Fruit fly (Drosophila melanogaster) whole organism, embryonic: Measurements from ENCODE around the gene CG15425.

Experiments
- B-H1 ChIP-seq: fragments of 200-800 bp; sonication (Bioruptor generic); IDR thresholded peaks from 3 replicates; pipeline ENCODE4 v1.3.6; 2022; ENCODE audit warnings: missing biosample characterization, missing genetic modification characterization
- CG10267 ChIP-seq: fragments of 200-800 bp; sonication (Bioruptor generic); optimal IDR thresholded peaks from 2 replicates; lab custom pipeline; 2018; ENCODE audit warnings: missing biosample characterization, mild to moderate bottlenecking, missing genetic modification characterization, moderate library complexity
- CG10979 ChIP-seq: fragments of 200-800 bp; sonication (Bioruptor generic); optimal IDR thresholded peaks from 2 replicates; lab custom pipeline; 2018; ENCODE audit warnings: missing biosample characterization, mild to moderate bottlenecking, missing genetic modification characterization, moderate library complexity
- CG11456 ChIP-seq: fragments of 200-800 bp; sonication (Bioruptor generic); IDR thresholded peaks from 3 replicates; pipeline ENCODE4 v1.3.6; 2022; ENCODE audit warnings: missing biosample characterization, missing genetic modification characterization
- CG12071 ChIP-seq: fragments of 200-800 bp; sonication (Bioruptor generic); optimal IDR thresholded peaks from 3 replicates; lab custom pipeline; 2018; ENCODE audit warnings: missing biosample characterization, mild to moderate bottlenecking, missing genetic modification characterization
- CG12769 ChIP-seq: fragments of 200-800 bp; sonication (Bioruptor generic); optimal IDR thresholded peaks from 2 replicates; lab custom pipeline; 2019; ENCODE audit warnings: missing biosample characterization, mild to moderate bottlenecking, missing genetic modification characterization, moderate library complexity
- CG13624 ChIP-seq: fragments of 200-800 bp; sonication (Bioruptor generic); optimal IDR thresholded peaks from 2 replicates; lab custom pipeline; 2016; ENCODE audit warnings: missing biosample characterization, missing genetic modification characterization
- CG15514 ChIP-seq: fragments of 200-800 bp; sonication (Bioruptor generic); optimal IDR thresholded peaks from 3 replicates; lab custom pipeline; 2017; ENCODE audit warnings: missing biosample characterization, missing genetic modification characterization, mild to moderate bottlenecking, moderate library complexity, missing genetic modification reagents
- CG1647 ChIP-seq: fragments of 200-800 bp; sonication (Bioruptor generic); optimal IDR thresholded peaks from 3 replicates; lab custom pipeline; 2016; ENCODE audit warnings: missing biosample characterization, missing genetic modification characterization
- CG17385 ChIP-seq: fragments of 200-800 bp; sonication (Bioruptor generic); optimal IDR thresholded peaks from 3 replicates; lab custom pipeline; 2018; ENCODE audit warnings: missing biosample characterization, mild to moderate bottlenecking, missing genetic modification characterization
- CG18764 ChIP-seq: fragments of 200-800 bp; sonication (Bioruptor generic); optimal IDR thresholded peaks from 3 replicates; lab custom pipeline; 2016; ENCODE audit warnings: missing biosample characterization, missing genetic modification characterization
- CG2116 ChIP-seq: fragments of 200-800 bp; sonication (Bioruptor generic); optimal IDR thresholded peaks from 3 replicates; lab custom pipeline; 2018; ENCODE audit warnings: missing biosample characterization, mild to moderate bottlenecking, missing genetic modification characterization
- CG3065 ChIP-seq: fragments of 200-800 bp; sonication (Bioruptor generic); optimal IDR thresholded peaks from 2 replicates; lab custom pipeline; 2016; ENCODE audit warnings: missing biosample characterization, missing genetic modification characterization
- CG31224 ChIP-seq: fragments of 200-800 bp; sonication (Bioruptor generic); IDR thresholded peaks from 2 replicates; pipeline ENCODE4 v1.3.6; 2022; ENCODE audit warnings: missing biosample characterization, missing genetic modification characterization
- CG3995 ChIP-seq: fragments of 200-800 bp; sonication (Bioruptor generic); optimal IDR thresholded peaks from 3 replicates; lab custom pipeline; 2016; ENCODE audit warnings: missing biosample characterization, missing genetic modification characterization
- CG4820 ChIP-seq: fragments of 200-800 bp; sonication (Bioruptor generic); optimal IDR thresholded peaks from 3 replicates; lab custom pipeline; 2016; ENCODE audit warnings: missing biosample characterization, missing genetic modification characterization
- CG5245 ChIP-seq: fragments of 200-800 bp; sonication (Bioruptor generic); optimal IDR thresholded peaks from 3 replicates; lab custom pipeline; 2016; ENCODE audit warnings: missing biosample characterization, missing genetic modification characterization
- CG6175 ChIP-seq: fragments of 200-800 bp; sonication (Bioruptor generic); IDR thresholded peaks from 3 replicates; pipeline ENCODE4 v1.3.6; 2022; ENCODE audit warnings: missing biosample characterization, missing genetic modification characterization
- CG7963 ChIP-seq: fragments of 200-800 bp; sonication (Bioruptor generic); IDR thresholded peaks from 3 replicates; pipeline ENCODE4 v1.3.6; 2022; ENCODE audit warnings: missing biosample characterization, missing genetic modification characterization; ENCODE audit not compliant: partially characterized antibody
- CG8281 ChIP-seq: fragments of 200-800 bp; sonication (Bioruptor generic); optimal IDR thresholded peaks from 2 replicates; lab custom pipeline; 2018; ENCODE audit warnings: missing biosample characterization, mild to moderate bottlenecking, missing genetic modification characterization, moderate library complexity
- CG8924 ChIP-seq: fragments of 200-800 bp; optimal IDR thresholded peaks from 3 replicates; lab custom pipeline; 2019; ENCODE audit warnings: missing biosample characterization, mild to moderate bottlenecking, missing genetic modification characterization, moderate library complexity
- CG9609 ChIP-seq: fragments of 200-800 bp; sonication (Bioruptor generic); optimal IDR thresholded peaks from 3 replicates; lab custom pipeline; 2016; ENCODE audit warnings: missing biosample characterization, missing genetic modification characterization
- Dll ChIP-seq: fragments of 200-800 bp; sonication (Bioruptor generic); IDR thresholded peaks from 4 replicates; pipeline ENCODE4 v1.3.6; 2022; ENCODE audit warnings: missing biosample characterization, missing genetic modification characterization; ENCODE audit not compliant: partially characterized antibody
- Doc3 ChIP-seq: fragments of 200-800 bp; sonication (Bioruptor generic); IDR thresholded peaks from 3 replicates; pipeline ENCODE4 v1.3.6; 2022; ENCODE audit warnings: missing biosample characterization, missing genetic modification characterization; ENCODE audit not compliant: partially characterized antibody
- Hmr ChIP-seq: fragments of 200-800 bp; sonication (Bioruptor generic); optimal IDR thresholded peaks from 3 replicates; lab custom pipeline; 2017; ENCODE audit warnings: mild to moderate bottlenecking, missing biosample characterization, missing genetic modification reagents, missing genetic modification characterization
- Max ChIP-seq: fragments of 200-800 bp; sonication (Bioruptor generic); optimal IDR thresholded peaks from 2 replicates; lab custom pipeline; 2016; ENCODE audit warnings: missing biosample characterization, mild to moderate bottlenecking, missing genetic modification characterization
- NfI ChIP-seq: fragments of 200-800 bp; sonication (Bioruptor generic); optimal IDR thresholded peaks from 3 replicates; lab custom pipeline; 2018; ENCODE audit warnings: missing biosample characterization, mild to moderate bottlenecking, missing genetic modification characterization, moderate library complexity
- Vsx1 ChIP-seq: fragments of 200-800 bp; sonication (Bioruptor generic); optimal IDR thresholded peaks from 2 replicates; lab custom pipeline; 2017; ENCODE audit warnings: missing biosample characterization, mild to moderate bottlenecking, missing genetic modification characterization, missing genetic modification reagents
- ara ChIP-seq: fragments of 200-800 bp; sonication (Bioruptor generic); IDR thresholded peaks from 2 replicates; pipeline ENCODE4 v1.3.6; 2022; ENCODE audit warnings: missing biosample characterization, missing genetic modification characterization
- bowl ChIP-seq: fragments of 200-800 bp; sonication (Bioruptor generic); IDR thresholded peaks from 2 replicates; pipeline ENCODE4 v1.3.6; 2022; ENCODE audit warnings: missing biosample characterization, missing genetic modification characterization
- cato ChIP-seq: fragments of 200-800 bp; sonication (Bioruptor generic); optimal IDR thresholded peaks from 2 replicates; lab custom pipeline; 2016; ENCODE audit warnings: missing biosample characterization, missing genetic modification characterization, borderline replicate concordance
- chinmo ChIP-seq: fragments of 200-800 bp; sonication (Bioruptor generic); IDR thresholded peaks from 4 replicates; pipeline ENCODE4 v1.3.6; 2022; ENCODE audit warnings: missing biosample characterization, missing genetic modification characterization; ENCODE audit not compliant: partially characterized antibody
- chm ChIP-seq: fragments of 200-800 bp; sonication (Bioruptor generic); IDR thresholded peaks from 2 replicates; pipeline ENCODE4 v1.3.6; 2022; ENCODE audit warnings: missing biosample characterization, missing genetic modification characterization
- danr ChIP-seq: fragments of 200-800 bp; sonication (Bioruptor generic); IDR thresholded peaks from 2 replicates; pipeline ENCODE4 v1.3.6; 2022; ENCODE audit warnings: missing biosample characterization, missing genetic modification characterization
- esg ChIP-seq: fragments of 200-800 bp; sonication (Bioruptor generic); conservative IDR thresholded peaks from 2 replicates; pipeline ENCODE4 v1.3.6; 2022; ENCODE audit warnings: missing biosample characterization, missing genetic modification characterization
- grn ChIP-seq: fragments of 200-800 bp; sonication (Bioruptor generic); optimal IDR thresholded peaks from 3 replicates; lab custom pipeline; 2017; ENCODE audit warnings: missing biosample characterization, missing genetic modification characterization
- gro ChIP-seq: fragments of 200-800 bp; sonication (Bioruptor generic); optimal IDR thresholded peaks from 2 replicates; lab custom pipeline; 2016; ENCODE audit warnings: missing biosample characterization, missing genetic modification characterization
- insv ChIP-seq, 2 experiments: fragments of 200-800 bp; sonication (Bioruptor generic); optimal IDR thresholded peaks; 3 replicates each; lab custom pipeline; 2016 to 2018; ENCODE audit warnings: missing biosample characterization in 2 of 2, missing genetic modification characterization in 2 of 2
- ken ChIP-seq: fragments of 200-800 bp; sonication (Bioruptor generic); IDR thresholded peaks from 3 replicates; pipeline ENCODE4 v1.3.6; 2022; ENCODE audit warnings: missing biosample characterization, missing genetic modification characterization
- lmd ChIP-seq: fragments of 200-800 bp; sonication (Bioruptor generic); IDR thresholded peaks from 2 replicates; pipeline ENCODE4 v1.3.6; 2022; ENCODE audit warnings: missing biosample characterization, missing genetic modification characterization
- mirr ChIP-seq: fragments of 200-800 bp; sonication (Bioruptor generic); optimal IDR thresholded peaks from 3 replicates; lab custom pipeline; 2018; ENCODE audit warnings: missing biosample characterization, mild to moderate bottlenecking, missing genetic modification characterization
- oc ChIP-seq: fragments of 200-800 bp; sonication (Bioruptor generic); optimal IDR thresholded peaks from 2 replicates; lab custom pipeline; 2018; ENCODE audit warnings: missing biosample characterization, mild to moderate bottlenecking, missing genetic modification characterization, moderate library complexity
- rib ChIP-seq: fragments of 200-800 bp; sonication (Bioruptor generic); IDR thresholded peaks from 2 replicates; pipeline ENCODE4 v1.3.6; 2022; ENCODE audit warnings: missing biosample characterization, missing genetic modification characterization
- sc ChIP-seq, 3 experiments: fragments of >200 bp in 2 of 3; fragments of 200-800 bp in 1 of 3; sonication (Bioruptor generic) in 1 of 3; optimal IDR thresholded peaks; 2 replicates in 2 of 3; 3 replicates in 1 of 3; lab custom pipeline; 2017; ENCODE audit warnings: mild to moderate bottlenecking in 1 of 3, missing biosample characterization in 1 of 3, missing genetic modification characterization in 1 of 3, missing genetic modification reagents in 1 of 3
- sd ChIP-seq: fragments of 200-800 bp; sonication (Bioruptor generic); optimal IDR thresholded peaks from 3 replicates; lab custom pipeline; 2018; ENCODE audit warnings: missing biosample characterization, mild to moderate bottlenecking, missing genetic modification characterization, moderate library complexity
- sim ChIP-seq: fragments of 200-800 bp; sonication (Bioruptor generic); IDR thresholded peaks from 2 replicates; pipeline ENCODE4 v1.3.6; 2022; ENCODE audit warnings: missing biosample characterization, missing genetic modification characterization
- so ChIP-seq: fragments of 200-800 bp; sonication (Bioruptor generic); IDR thresholded peaks from 3 replicates; pipeline ENCODE4 v1.3.6; 2022; ENCODE audit warnings: missing biosample characterization, missing genetic modification characterization
- sug ChIP-seq: fragments of 200-800 bp; optimal IDR thresholded peaks from 2 replicates; lab custom pipeline; 2019; ENCODE audit warnings: missing biosample characterization, mild to moderate bottlenecking, missing genetic modification characterization, moderate library complexity
- vfl ChIP-seq: fragments of 200-800 bp; sonication (Bioruptor generic); optimal IDR thresholded peaks from 2 replicates; lab custom pipeline; 2016; ENCODE audit warnings: missing biosample characterization, missing genetic modification characterization
- wdn ChIP-seq: fragments of 200-800 bp; sonication (Bioruptor generic); IDR thresholded peaks from 2 replicates; pipeline ENCODE4 v1.3.6; 2022; ENCODE audit warnings: missing biosample characterization, missing genetic modification characterization
- yki ChIP-seq: fragments of >200 bp; optimal IDR thresholded peaks from 3 replicates; lab custom pipeline; 2018

Gene CG15425

DNA sequence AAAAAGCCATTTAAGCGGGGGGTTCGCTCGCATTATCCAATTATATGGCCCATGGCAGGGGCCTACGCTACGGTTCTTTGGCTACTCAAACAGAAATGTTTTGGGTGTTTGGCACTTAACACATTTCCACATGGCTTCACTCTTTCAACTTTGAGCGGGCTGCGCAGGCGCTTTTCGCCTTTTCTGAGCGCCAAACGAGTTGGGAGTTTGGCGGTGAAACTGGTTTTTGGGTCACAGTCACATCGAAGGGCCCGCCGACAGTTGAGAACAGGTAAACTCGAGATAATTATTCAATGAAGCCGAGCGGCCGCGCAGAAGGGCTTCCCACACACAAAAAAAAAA is 24.9 kb downstream of the CG15425 start (continued):
- TF ChIP-seq Max (GFP tag; lab: Kevin White, UChicago), result no peak
- TF ChIP-seq CG17385 (GFP tag; lab: Kevin White, UChicago), result no peak
- TF ChIP-seq cato (GFP tag; lab: Kevin White, UChicago), result no peak
- TF ChIP-seq Dll (GFP tag; lab: Robert Waterston, UW), result no peak
- no peak for TF ChIP-seq CG13624 (GFP tag; lab: Kevin White, UChicago)
- no peak for TF ChIP-seq CG7963 (GFP tag; lab: Robert Waterston, UW)
- TF ChIP-seq B-H1, result no peak
- no peak for TF ChIP-seq gro
- TF ChIP-seq mirr, result no peak
- TF ChIP-seq ken (GFP tag; lab: Robert Waterston, UW), result no peak
- no peak for TF ChIP-seq sim
- TF ChIP-seq CG12769, result peak; percentile 16
- peak; percentile 98 for TF ChIP-seq CG31224
- TF ChIP-seq NfI, result no peak
- TF ChIP-seq sd (tag; lab: Kevin White, UChicago), result peak; percentile 71
- TF ChIP-seq chinmo (GFP tag; lab: Robert Waterston, UW), result 0 out of 4 replicates have a peak, but pooled peaks have one; percentile 37
- TF ChIP-seq CG2116 (GFP tag; lab: Kevin White, UChicago), result no peak
- no peak for TF ChIP-seq CG10267 (tag; lab: Kevin White, UChicago)
- no peak for TF ChIP-seq sc (optimal IDR thresholded peaks at IDR 0.05; lab: Kevin White, UChicago)
- TF ChIP-seq sc (GFP tag; optimal IDR thresholded peaks at IDR 0.05; lab: Kevin White, UChicago), result no peak
- TF ChIP-seq CG8924, result no peak
- no peak for TF ChIP-seq esg (GFP tag; lab: Robert Waterston, UW)
- no peak for TF ChIP-seq rib (GFP tag; lab: Robert Waterston, UW)
- no peak for TF ChIP-seq yki (lab: Kevin White, UChicago)

DNA sequence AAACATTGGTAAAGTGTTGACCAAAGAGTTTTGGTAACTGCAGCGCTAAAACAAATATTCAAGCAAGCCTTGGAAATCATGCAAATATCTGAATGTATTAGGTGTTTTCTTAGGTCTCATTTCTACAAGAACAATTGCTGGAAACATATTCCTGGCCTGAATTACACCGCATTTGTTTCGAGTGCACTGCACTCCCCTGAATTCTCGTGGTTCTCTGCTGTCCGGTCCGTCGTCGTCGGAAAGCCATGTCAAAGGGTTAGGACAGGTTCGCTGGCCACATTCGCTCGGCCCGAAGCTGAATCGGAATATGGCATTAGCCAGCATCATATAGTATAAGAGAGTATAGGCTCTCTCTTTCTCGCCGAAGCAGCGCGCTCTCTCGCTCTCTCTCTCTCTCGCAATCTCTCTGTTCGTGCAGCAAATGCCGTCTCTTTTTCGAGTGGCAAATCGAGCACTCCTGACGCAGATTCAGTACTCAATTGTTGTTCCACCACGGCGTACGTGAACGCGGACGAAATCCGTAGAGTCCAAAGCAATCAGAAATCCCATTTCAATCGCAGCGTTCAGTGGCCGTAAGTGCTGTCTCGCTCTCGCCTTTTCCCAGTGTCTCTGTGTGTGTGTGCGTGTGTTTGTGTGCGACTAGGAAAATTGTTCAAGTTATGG is 25.4 kb downstream of the CG15425 start, which contains the start of gene tutl:
Gene tutl, plus strand, starts transcription at position 468 of the 663 bp plus-strand sequence.
- TF ChIP-seq bowl (GFP tag; lab: Robert Waterston, UW) (no peak), Hmr (GFP tag; lab: Kevin White, UChicago) (peak; percentile 71), CG4820 (GFP tag; lab: Kevin White, UChicago) (peak; percentile 89), CG5245 (peak; percentile 83), so (GFP tag; lab: Robert Waterston, UW) (peak; percentile 69; the same call in 2 of the 3 replicates), CG3995 (GFP tag; lab: Kevin White, UChicago) (no peak), oc (tag; lab: Kevin White, UChicago) (peak; percentile 38), CG3065 (peak; percentile 82), lmd (GFP tag; lab: Robert Waterston, UW) (peak; percentile 87), insv (GFP tag; optimal IDR thresholded peaks at IDR 0.05; lab: Kevin White, UChicago) (peak in 1 of 2 experiments; percentile 45), CG11456 (GFP tag; lab: Robert Waterston, UW) (peak; percentile 85), CG9609 (GFP tag; lab: Kevin White, UChicago) (peak; percentile 82), CG6175 (GFP tag; lab: Robert Waterston, UW) (peak; percentile 72; the same call in 2 of the 3 replicates), CG10979 (tag; lab: Kevin White, UChicago) (peak; percentile 87), Vsx1 (GFP tag; lab: Kevin White, UChicago) (peak; percentile 39), CG8281 (tag; lab: Kevin White, UChicago) (peak; percentile 57), Doc3 (GFP tag; lab: Robert Waterston, UW) (no peak), CG15514 (peak; percentile 56), wdn (peak; percentile 77; the same call in 1 of the 2 replicates), CG12071 (GFP tag; lab: Kevin White, UChicago) (no peak), danr (GFP tag; lab: Robert Waterston, UW) (peak; percentile 74), ara (GFP tag; lab: Robert Waterston, UW) (peak; percentile 85), vfl (GFP tag; lab: Kevin White, UChicago) (peak; percentile 72), sug (peak; percentile 7), CG18764 (GFP tag; lab: Kevin White, UChicago) (peak; percentile 73), grn (GFP tag; lab: Kevin White, UChicago) (no peak), CG1647 (GFP tag; lab: Kevin White, UChicago) (peak; percentile 73), chm (peak; percentile 70)
